Worm (Caenorhabditis elegans) whole organism, L4 larva: ENCODE results near the gene ciao-2B.

Source experiments
- F26F4.8 ChIP-seq: fragments of 200-800 bp; sonication (Bioruptor generic); conservative IDR thresholded peaks from 2 replicates; pipeline ENCODE4 v1.3.6; 2022; ENCODE audit warnings: missing genetic modification characterization, missing compliant biosample characterization
- F44E2.7 ChIP-seq: fragments of 200-800 bp; sonication (Bioruptor generic); IDR thresholded peaks from 2 replicates; pipeline ENCODE4 v2.1.2; 2022; ENCODE audit warnings: missing genetic modification characterization, missing compliant biosample characterization
- R02D3.7 ChIP-seq: fragments of 150-350 bp; sonication (generic microtip); optimal IDR thresholded peaks from 3 replicates; lab custom pipeline; 2014; ENCODE audit warnings: missing biosample characterization, missing genetic modification characterization
- T20F7.1 ChIP-seq: fragments of 200-800 bp; sonication (Bioruptor generic); optimal IDR thresholded peaks from 2 replicates; lab custom pipeline; 2018; ENCODE audit warnings: mild to moderate bottlenecking, missing genetic modification characterization, missing compliant biosample characterization
- T26A8.4 ChIP-seq: fragments of 200-800 bp; sonication (Bioruptor generic); IDR thresholded peaks from 2 replicates; pipeline ENCODE4 v1.3.6; 2022; ENCODE audit warnings: missing genetic modification characterization, missing compliant biosample characterization
- ama-1 ChIP-seq: fragments of 150-350 bp; optimal IDR thresholded peaks from 2 replicates; lab custom pipeline; 2014; ENCODE audit warnings: inconsistent platforms, mixed read lengths
- attf-4 ChIP-seq: sonication (generic microtip); optimal IDR thresholded peaks from 3 replicates; lab custom pipeline; 2017; ENCODE audit warnings: missing biosample characterization, missing genetic modification characterization
- ceh-20 ChIP-seq: fragments of 200-800 bp; sonication (Bioruptor generic); IDR thresholded peaks from 2 replicates; pipeline ENCODE4 v1.3.6; 2022; ENCODE audit warnings: missing genetic modification reagents, missing genetic modification characterization, missing compliant biosample characterization
- ceh-32 ChIP-seq: sonication (generic microtip); optimal IDR thresholded peaks from 2 replicates; lab custom pipeline; 2016; ENCODE audit warnings: mild to moderate bottlenecking, missing genetic modification characterization, missing compliant biosample characterization; ENCODE audit not compliant: poor library complexity
- ceh-82 ChIP-seq: sonication (generic microtip); optimal IDR thresholded peaks from 2 replicates; lab custom pipeline; 2017; ENCODE audit warnings: missing biosample characterization, missing genetic modification characterization
- cey-2 ChIP-seq: sonication (generic microtip); optimal IDR thresholded peaks from 3 replicates; lab custom pipeline; 2017; ENCODE audit warnings: missing genetic modification characterization, mild to moderate bottlenecking, missing compliant biosample characterization, antibody characterized with exemption, borderline replicate concordance; ENCODE audit not compliant: insufficient read depth
- daf-19 ChIP-seq: fragments of 200-800 bp; sonication (Bioruptor generic); conservative IDR thresholded peaks from 2 replicates; pipeline ENCODE4 v1.3.6; 2022; ENCODE audit warnings: missing genetic modification characterization, missing compliant biosample characterization
- daf-8 ChIP-seq: fragments of 200-800 bp; sonication (Bioruptor generic); IDR thresholded peaks from 2 replicates; pipeline ENCODE4 v1.3.6; 2022; ENCODE audit warnings: missing genetic modification characterization, missing compliant biosample characterization
- dve-1 ChIP-seq: sonication (generic microtip); optimal IDR thresholded peaks from 2 replicates; lab custom pipeline; 2017; ENCODE audit warnings: antibody characterized with exemption, mild to moderate bottlenecking, missing genetic modification characterization, missing compliant biosample characterization; ENCODE audit not compliant: insufficient read depth
- egl-27 ChIP-seq: sonication (generic microtip); optimal IDR thresholded peaks from 3 replicates; lab custom pipeline; 2017; ENCODE audit warnings: missing biosample characterization, missing genetic modification reagents, missing genetic modification characterization
- fkh-10 ChIP-seq: fragments of 150-350 bp; optimal IDR thresholded peaks from 2 replicates; lab custom pipeline; 2014; ENCODE audit warnings: missing biosample characterization, missing genetic modification reagents, missing genetic modification characterization
- fos-1 ChIP-seq: fragments of 150-350 bp; optimal IDR thresholded peaks from 2 replicates; lab custom pipeline; 2014; ENCODE audit warnings: missing biosample characterization, missing genetic modification characterization
- gei-8 ChIP-seq: fragments of 200-800 bp; sonication (Bioruptor generic); optimal IDR thresholded peaks from 2 replicates; lab custom pipeline; 2018; ENCODE audit warnings: mild to moderate bottlenecking, missing genetic modification characterization, missing compliant biosample characterization
- hlh-30 ChIP-seq: sonication (generic microtip); optimal IDR thresholded peaks from 2 replicates; lab custom pipeline; 2017; ENCODE audit warnings: antibody characterized with exemption, mild to moderate bottlenecking, missing genetic modification characterization, missing compliant biosample characterization; ENCODE audit not compliant: insufficient read depth
- lin-1 ChIP-seq: fragments of 200-800 bp; sonication (Bioruptor generic); IDR thresholded peaks from 2 replicates; pipeline ENCODE4 v1.3.6; 2022; ENCODE audit warnings: missing genetic modification reagents, missing genetic modification characterization, missing compliant biosample characterization
- lin-38 ChIP-seq: fragments of 200-800 bp; sonication (Bioruptor generic); IDR thresholded peaks from 2 replicates; pipeline ENCODE4 v1.3.6; 2022; ENCODE audit warnings: missing genetic modification reagents, missing genetic modification characterization, missing compliant biosample characterization
- lin-39 ChIP-seq: fragments of 150-350 bp; optimal IDR thresholded peaks from 2 replicates; lab custom pipeline; 2014; ENCODE audit warnings: missing biosample characterization, missing genetic modification reagents, missing genetic modification characterization
- madf-5 ChIP-seq, 2 experiments: fragments of 200-800 bp; sonication (Bioruptor generic); IDR thresholded peaks; 2 replicates each; pipeline ENCODE4 v1.3.6; 2022; ENCODE audit warnings: missing compliant biosample characterization in 2 of 2, missing genetic modification characterization in 2 of 2
- mep-1 ChIP-seq: fragments of 150-350 bp; sonication (generic microtip); optimal IDR thresholded peaks from 3 replicates; lab custom pipeline; 2014; ENCODE audit warnings: missing biosample characterization, missing genetic modification characterization
- mes-2 ChIP-seq: sonication (generic microtip); optimal IDR thresholded peaks from 2 replicates; lab custom pipeline; 2016; ENCODE audit warnings: missing genotype, mild to moderate bottlenecking, missing genetic modification characterization, missing compliant biosample characterization; ENCODE audit not compliant: poor library complexity, severe bottlenecking
- nhr-10 ChIP-seq: fragments of 150-350 bp; optimal IDR thresholded peaks from 2 replicates; lab custom pipeline; 2014; ENCODE audit warnings: missing biosample characterization, missing genetic modification characterization
- nhr-111 ChIP-seq: fragments of 200-800 bp; sonication (Bioruptor generic); optimal IDR thresholded peaks from 2 replicates; lab custom pipeline; 2018; ENCODE audit warnings: mild to moderate bottlenecking, missing genetic modification characterization, missing compliant biosample characterization
- nhr-25 ChIP-seq: sonication (generic microtip); optimal IDR thresholded peaks from 2 replicates; lab custom pipeline; 2017; ENCODE audit warnings: missing genetic modification characterization, mild to moderate bottlenecking, missing compliant biosample characterization, antibody characterized with exemption, moderate library complexity, borderline replicate concordance; ENCODE audit not compliant: insufficient read depth
- nhr-28 ChIP-seq: fragments of 150-350 bp; optimal IDR thresholded peaks from 2 replicates; lab custom pipeline; 2014; ENCODE audit warnings: missing biosample characterization, missing genetic modification characterization
- nhr-41 ChIP-seq: fragments of 200-800 bp; sonication (Bioruptor generic); IDR thresholded peaks from 2 replicates; pipeline ENCODE4 v1.3.6; 2022; ENCODE audit warnings: missing genetic modification reagents, missing genetic modification characterization, missing compliant biosample characterization
- pha-4 ChIP-seq, 2 experiments: fragments of 150-350 bp in 1 of 2; fragments of 200-800 bp in 1 of 2; sonication (Bioruptor generic) in 1 of 2; IDR thresholded peaks in 1 of 2; optimal IDR thresholded peaks in 1 of 2; 2 replicates each; pipeline versions ENCODE4 v1.3.6 to Lab custom; 2014 to 2022; ENCODE audit warnings: missing genetic modification characterization in 2 of 2, missing genetic modification reagents in 2 of 2, missing biosample characterization in 1 of 2, missing compliant biosample characterization in 1 of 2
- rbr-2 ChIP-seq: sonication (generic microtip); optimal IDR thresholded peaks from 2 replicates; lab custom pipeline; 2016; ENCODE audit warnings: missing genotype, missing genetic modification characterization, missing compliant biosample characterization
- sdz-12 ChIP-seq: fragments of 200-800 bp; sonication (Bioruptor generic); optimal IDR thresholded peaks from 2 replicates; lab custom pipeline; 2018; ENCODE audit warnings: mild to moderate bottlenecking, missing genetic modification characterization, missing compliant biosample characterization
- set-16 ChIP-seq: fragments of 200-800 bp; sonication (Bioruptor generic); IDR thresholded peaks from 2 replicates; pipeline ENCODE4 v1.3.6; 2022; ENCODE audit warnings: missing genetic modification reagents, missing genetic modification characterization, missing compliant biosample characterization
- skn-1 ChIP-seq: fragments of 150-350 bp; optimal IDR thresholded peaks from 2 replicates; lab custom pipeline; 2014; ENCODE audit warnings: missing biosample characterization, missing genetic modification characterization
- snpc-1.2 ChIP-seq: fragments of 200-800 bp; sonication (Bioruptor generic); IDR thresholded peaks from 2 replicates; pipeline ENCODE4 v1.3.6; 2022; ENCODE audit warnings: missing genetic modification reagents, missing genetic modification characterization, missing compliant biosample characterization
- snpc-4 ChIP-seq: fragments of 150-350 bp; optimal IDR thresholded peaks from 2 replicates; lab custom pipeline; 2014; ENCODE audit warnings: missing biosample characterization, missing genetic modification characterization
- spr-3 ChIP-seq: fragments of 200-800 bp; sonication (Bioruptor generic); optimal IDR thresholded peaks from 2 replicates; lab custom pipeline; 2018; ENCODE audit warnings: mild to moderate bottlenecking, missing genetic modification characterization, missing compliant biosample characterization
- tra-1 ChIP-seq: fragments of 200-800 bp; sonication (Bioruptor generic); IDR thresholded peaks from 2 replicates; pipeline ENCODE4 v1.3.6; 2022; ENCODE audit warnings: missing genetic modification reagents, missing genetic modification characterization, missing compliant biosample characterization
- unc-130 ChIP-seq: sonication (generic microtip); optimal IDR thresholded peaks from 2 replicates; lab custom pipeline; 2016; ENCODE audit warnings: missing genetic modification reagents, missing genetic modification characterization, missing compliant biosample characterization
- vab-7 ChIP-seq: fragments of 200-800 bp; sonication (Bioruptor generic); IDR thresholded peaks from 2 replicates; pipeline ENCODE4 v1.3.6; 2022; ENCODE audit warnings: missing genetic modification reagents, missing genetic modification characterization, missing compliant biosample characterization
- zag-1 ChIP-seq: fragments of 150-350 bp; optimal IDR thresholded peaks from 2 replicates; lab custom pipeline; 2014; ENCODE audit warnings: missing biosample characterization, missing genetic modification characterization
- zfp-2 ChIP-seq: sonication (generic microtip); optimal IDR thresholded peaks from 2 replicates; lab custom pipeline; 2016; ENCODE audit warnings: mild to moderate bottlenecking, missing genetic modification characterization, missing compliant biosample characterization
- zfp-3 ChIP-seq: fragments of 200-800 bp; sonication (Bioruptor generic); conservative IDR thresholded peaks from 2 replicates; pipeline ENCODE4 v1.3.6; 2022; ENCODE audit warnings: missing genetic modification reagents, missing genetic modification characterization, missing compliant biosample characterization
- zip-11 ChIP-seq: fragments of 200-800 bp; sonication (Bioruptor generic); IDR thresholded peaks from 2 replicates; pipeline ENCODE4 v1.3.6; 2022; ENCODE audit warnings: missing genetic modification characterization, missing compliant biosample characterization
- zip-2 ChIP-seq: fragments of 150-350 bp; optimal IDR thresholded peaks from 2 replicates; lab custom pipeline; 2014; ENCODE audit warnings: missing biosample characterization, missing genetic modification characterization
- ztf-11 ChIP-seq: fragments of 150-350 bp; optimal IDR thresholded peaks from 2 replicates; lab custom pipeline; 2014; ENCODE audit warnings: missing biosample characterization, missing genetic modification characterization
- ztf-7 ChIP-seq: fragments of 150-350 bp; optimal IDR thresholded peaks from 2 replicates; lab custom pipeline; 2014; ENCODE audit warnings: missing biosample characterization, missing genetic modification characterization

ciao-2B gene

ce11 chrIII:13462965-13463783, 23.8 kb upstream of the ciao-2B start, which contains the start of gene ant-1.1 (continued):
- no peak for TF ChIP-seq attf-4
- TF ChIP-seq nhr-10 (tag; lab: Kevin White, UChicago) = no peak
- TF ChIP-seq nhr-25 (tag; lab: Kevin White, UChicago) = peak; percentile 82
- peak; percentile 89 for TF ChIP-seq lin-38
- peak; percentile 71 for TF ChIP-seq daf-19 (GFP tag; lab: Robert Waterston, UW)
- TF ChIP-seq set-16 (GFP tag; lab: Robert Waterston, UW) = peak; percentile 95
- TF ChIP-seq nhr-111 (GFP tag; lab: Kevin White, UChicago) = no peak
- peak; percentile 91 for TF ChIP-seq zfp-3
- no peak for TF ChIP-seq sdz-12
- peak; percentile 83 for TF ChIP-seq pha-4 (GFP tag; IDR thresholded peaks at IDR 0.05; lab: Robert Waterston, UW)
- no peak for TF ChIP-seq pha-4 (tag; optimal IDR thresholded peaks at IDR 0.05; lab: Kevin White, UChicago)
- no peak for TF ChIP-seq zip-2 (tag; lab: Kevin White, UChicago)
- no peak for TF ChIP-seq R02D3.7 (tag; lab: Kevin White, UChicago)
- TF ChIP-seq spr-3 (GFP tag; lab: Kevin White, UChicago) = peak; percentile 70
- no peak for TF ChIP-seq skn-1 (tag; lab: Kevin White, UChicago)
- TF ChIP-seq gei-8 (GFP tag; lab: Kevin White, UChicago) = peak; percentile 56
- no peak for TF ChIP-seq zag-1
- no peak for TF ChIP-seq F44E2.7 (GFP tag; lab: Robert Waterston, UW)
- TF ChIP-seq lin-39 (tag; lab: Kevin White, UChicago) = no peak
- TF ChIP-seq fkh-10 (GFP tag; lab: Kevin White, UChicago) = peak; percentile 64
- TF ChIP-seq vab-7 (GFP tag; lab: Robert Waterston, UW) = 0 out of 2 replicates have a peak, but pooled peaks have one; percentile 59
- no peak for TF ChIP-seq fos-1
- TF ChIP-seq ama-1 (lab: Kevin White, UChicago) = peak; percentile 97
- TF ChIP-seq snpc-1.2 (GFP tag; lab: Robert Waterston, UW) = 0 out of 2 replicates have a peak, but pooled peaks have one; percentile 43
- TF ChIP-seq ztf-11 (tag; lab: Kevin White, UChicago) = no peak
- TF ChIP-seq ceh-20 (GFP tag; lab: Robert Waterston, UW) = peak; percentile 85
- peak; percentile 86 for TF ChIP-seq T20F7.1 (GFP tag; lab: Kevin White, UChicago)
- peak; percentile 92 for TF ChIP-seq rbr-2
- TF ChIP-seq tra-1 = peak; percentile 81
- TF ChIP-seq ceh-32 (tag; lab: Kevin White, UChicago) = no peak
- peak; percentile 94 for TF ChIP-seq mep-1 (tag; lab: Kevin White, UChicago)
- no peak for TF ChIP-seq cey-2 (tag; lab: Kevin White, UChicago)
- no peak for TF ChIP-seq egl-27 (tag; lab: Kevin White, UChicago)
- TF ChIP-seq F26F4.8 = no peak
- peak; percentile 91 for TF ChIP-seq hlh-30 (tag; lab: Kevin White, UChicago)
- TF ChIP-seq ztf-7 (tag; lab: Kevin White, UChicago) = peak; percentile 6
- no peak; the same call in 1 of the 2 replicates for TF ChIP-seq nhr-41 (GFP tag; lab: Robert Waterston, UW)
- peak; percentile 94 for TF ChIP-seq T26A8.4 (GFP tag; lab: Robert Waterston, UW)
- TF ChIP-seq mes-2 = peak; percentile 95
- TF ChIP-seq lin-1 (GFP tag; lab: Robert Waterston, UW) = peak; percentile 45; the same call in 1 of the 2 replicates
- TF ChIP-seq zfp-2 (tag; lab: Kevin White, UChicago) = peak; percentile 98
- TF ChIP-seq daf-8 (GFP tag; lab: Robert Waterston, UW) = no peak
- peak; percentile 93 for TF ChIP-seq dve-1 (tag; lab: Kevin White, UChicago)
- no peak for TF ChIP-seq madf-5 (GFP tag; IDR thresholded peaks at IDR 0.05; lab: Robert Waterston, UW)
- no peak for TF ChIP-seq zip-11
- TF ChIP-seq snpc-4 = no peak
- TF ChIP-seq nhr-28 = peak; percentile 52
- TF ChIP-seq ceh-82 (tag; lab: Kevin White, UChicago) = no peak
- peak; percentile 81 for TF ChIP-seq unc-130 (GFP tag; lab: Kevin White, UChicago)
